Worm (Caenorhabditis elegans): ENCODE data around the gene H04D03.4.

- TF ChIP-seq lsy-2 (tag; optimal IDR thresholded peaks at IDR 0.05): no peak
- TF ChIP-seq nhr-237 (tag; optimal IDR thresholded peaks at IDR 0.05): no peak
- TF ChIP-seq ztf-11 (tag; optimal IDR thresholded peaks at IDR 0.05): no peak
- TF ChIP-seq pha-4 (tag; optimal IDR thresholded peaks at IDR 0.05): no peak
- TF ChIP-seq sptf-1 (tag; optimal IDR thresholded peaks at IDR 0.05): no peak
- TF ChIP-seq elt-1 (tag; optimal IDR thresholded peaks at IDR 0.05; ENCODE audit: borderline replicate concordance, insufficient read depth): no peak
- no peak for TF ChIP-seq drap-1 (GFP tag; optimal IDR thresholded peaks at IDR 0.05)
- TF ChIP-seq mep-1 (tag; optimal IDR thresholded peaks at IDR 0.05): no peak
Observed at ce11 chrIII:10488052-10488451, 37.1 kb upstream of the H04D03.4 start, which contains the start of gene ptr-25.
